Fruit fly (Drosophila melanogaster) whole organism, embryonic: ENCODE measurements around the gene chic.

Source experiments
- Adf1 ChIP-seq: fragments of 200-800 bp; sonication (Bioruptor generic); IDR thresholded peaks from 2 replicates; pipeline ENCODE4 v1.3.6; 2022; ENCODE audit warnings: missing biosample characterization, missing genetic modification characterization
- Awh ChIP-seq: fragments of 200-800 bp; sonication (Bioruptor generic); IDR thresholded peaks from 2 replicates; pipeline ENCODE4, ENCODE4 v1.3.6; 2022; ENCODE audit warnings: missing biosample characterization, missing genetic modification characterization
- BEAF-32 ChIP-seq: fragments of 200-800 bp; sonication (Bioruptor generic); optimal IDR thresholded peaks from 3 replicates; lab custom pipeline; 2017; ENCODE audit warnings: missing biosample characterization, missing genetic modification characterization, mild to moderate bottlenecking, moderate library complexity, missing genetic modification reagents
- Bdp1 ChIP-seq: fragments of 200-800 bp; sonication (Bioruptor generic); optimal IDR thresholded peaks from 3 replicates; lab custom pipeline; 2016; ENCODE audit warnings: missing biosample characterization, missing genetic modification characterization
- C15 ChIP-seq: fragments of 200-800 bp; sonication (Bioruptor generic); IDR thresholded peaks from 3 replicates; pipeline ENCODE4 v1.3.6; 2022; ENCODE audit warnings: missing biosample characterization, missing genetic modification characterization
- CG10147 ChIP-seq: fragments of 200-800 bp; sonication (Bioruptor generic); optimal IDR thresholded peaks from 2 replicates; lab custom pipeline; 2019; ENCODE audit warnings: missing biosample characterization, mild to moderate bottlenecking, missing genetic modification characterization, moderate library complexity
- CG1024 ChIP-seq: fragments of 200-800 bp; sonication (Bioruptor generic); IDR thresholded peaks from 2 replicates; pipeline ENCODE4 v1.3.6; 2022; ENCODE audit warnings: missing biosample characterization, missing genetic modification characterization
- CG10654 ChIP-seq: fragments of 200-800 bp; sonication (Bioruptor generic); optimal IDR thresholded peaks from 2 replicates; lab custom pipeline; 2016; ENCODE audit warnings: missing biosample characterization, missing genetic modification characterization
- CG11695 ChIP-seq: fragments of 200-800 bp; sonication (Bioruptor generic); IDR thresholded peaks from 3 replicates; pipeline ENCODE4 v1.3.6; 2022; ENCODE audit warnings: missing biosample characterization, missing genetic modification characterization
- CG12236 ChIP-seq: fragments of 200-800 bp; sonication (Bioruptor generic); optimal IDR thresholded peaks from 2 replicates; lab custom pipeline; 2016; ENCODE audit warnings: missing biosample characterization, missing genetic modification characterization
- CG13296 ChIP-seq: fragments of 200-800 bp; sonication (Bioruptor generic); optimal IDR thresholded peaks from 3 replicates; lab custom pipeline; 2018; ENCODE audit warnings: missing biosample characterization, mild to moderate bottlenecking, missing genetic modification characterization
- CG15011 ChIP-seq: fragments of 200-800 bp; sonication (Bioruptor generic); optimal IDR thresholded peaks from 3 replicates; lab custom pipeline; 2018; ENCODE audit warnings: missing biosample characterization, mild to moderate bottlenecking, missing genetic modification characterization
- CG17359 ChIP-seq: fragments of 200-800 bp; sonication (Bioruptor generic); optimal IDR thresholded peaks from 3 replicates; lab custom pipeline; 2018; ENCODE audit warnings: missing biosample characterization, mild to moderate bottlenecking, missing genetic modification characterization, moderate library complexity
- CG17568 ChIP-seq: fragments of 200-800 bp; sonication (Bioruptor generic); optimal IDR thresholded peaks from 2 replicates; lab custom pipeline; 2018; ENCODE audit warnings: missing biosample characterization, mild to moderate bottlenecking, missing genetic modification characterization, moderate library complexity
- CG2202 ChIP-seq: fragments of 200-800 bp; sonication (Bioruptor generic); optimal IDR thresholded peaks from 2 replicates; lab custom pipeline; 2018; ENCODE audit warnings: missing biosample characterization, mild to moderate bottlenecking, missing genetic modification characterization
- CG30431 ChIP-seq: fragments of 200-800 bp; sonication (Bioruptor generic); optimal IDR thresholded peaks from 2 replicates; lab custom pipeline; 2017; ENCODE audit warnings: missing biosample characterization, missing genetic modification characterization
- CG32532 ChIP-seq: fragments of 200-800 bp; sonication (Bioruptor generic); IDR thresholded peaks from 2 replicates; pipeline ENCODE4 v1.3.6; 2022; ENCODE audit warnings: missing biosample characterization, missing genetic modification characterization
- CG34376 ChIP-seq: fragments of 200-800 bp; sonication (Bioruptor generic); optimal IDR thresholded peaks from 2 replicates; lab custom pipeline; 2018; ENCODE audit warnings: missing biosample characterization, mild to moderate bottlenecking, missing genetic modification characterization
- CG8281 ChIP-seq: fragments of 200-800 bp; sonication (Bioruptor generic); optimal IDR thresholded peaks from 2 replicates; lab custom pipeline; 2018; ENCODE audit warnings: missing biosample characterization, mild to moderate bottlenecking, missing genetic modification characterization, moderate library complexity
- CG9932 ChIP-seq: fragments of 200-800 bp; sonication (Bioruptor generic); IDR thresholded peaks from 2 replicates; pipeline ENCODE4 v1.3.6; 2022; ENCODE audit warnings: missing biosample characterization, missing genetic modification characterization
- Fer2 ChIP-seq: fragments of 200-800 bp; sonication (Bioruptor generic); optimal IDR thresholded peaks from 2 replicates; lab custom pipeline; 2018; ENCODE audit warnings: missing biosample characterization, mild to moderate bottlenecking, missing genetic modification characterization, moderate library complexity
- H15 ChIP-seq: fragments of 200-800 bp; sonication (Bioruptor generic); IDR thresholded peaks from 3 replicates; pipeline ENCODE4 v1.3.6; 2022; ENCODE audit warnings: missing biosample characterization, missing genetic modification characterization
- HLH3B ChIP-seq: fragments of 200-800 bp; sonication (Bioruptor generic); IDR thresholded peaks from 2 replicates; pipeline ENCODE4 v1.3.6; 2022; ENCODE audit warnings: missing biosample characterization, missing genetic modification characterization
- Hey ChIP-seq: fragments of 200-800 bp; sonication (Bioruptor generic); optimal IDR thresholded peaks from 3 replicates; lab custom pipeline; 2018; ENCODE audit warnings: missing biosample characterization, mild to moderate bottlenecking, missing genetic modification characterization
- Hr51 ChIP-seq, 2 experiments: fragments of 200-800 bp; sonication (Bioruptor generic); optimal IDR thresholded peaks; 2 replicates in 1 of 2; 3 replicates in 1 of 2; lab custom pipeline; 2016 to 2018; ENCODE audit warnings: missing biosample characterization in 2 of 2, missing genetic modification characterization in 2 of 2, mild to moderate bottlenecking in 1 of 2, moderate library complexity in 1 of 2
- MESR4 ChIP-seq: fragments of 200-800 bp; sonication (Bioruptor generic); optimal IDR thresholded peaks from 2 replicates; lab custom pipeline; 2018; ENCODE audit warnings: missing biosample characterization, mild to moderate bottlenecking, missing genetic modification characterization, moderate library complexity
- NfI ChIP-seq: fragments of 200-800 bp; sonication (Bioruptor generic); optimal IDR thresholded peaks from 3 replicates; lab custom pipeline; 2018; ENCODE audit warnings: missing biosample characterization, mild to moderate bottlenecking, missing genetic modification characterization, moderate library complexity
- Pdp1 ChIP-seq, 2 experiments: fragments of 200-800 bp; sonication (Bioruptor generic); optimal IDR thresholded peaks; 3 replicates each; lab custom pipeline; 2016; ENCODE audit warnings: missing biosample characterization in 2 of 2, missing genetic modification characterization in 2 of 2, mild to moderate bottlenecking in 1 of 2, moderate library complexity in 1 of 2
- Ptx1 ChIP-seq: fragments of 200-800 bp; sonication (Bioruptor generic); IDR thresholded peaks from 2 replicates; pipeline ENCODE4 v1.3.6; 2022; ENCODE audit warnings: missing biosample characterization, missing genetic modification characterization
- Sry-β ChIP-seq: fragments of 200-800 bp; sonication (Bioruptor generic); optimal IDR thresholded peaks from 2 replicates; lab custom pipeline; 2018; ENCODE audit warnings: missing biosample characterization, mild to moderate bottlenecking, missing genetic modification characterization, moderate library complexity
- az2 ChIP-seq: fragments of 200-800 bp; sonication (Bioruptor generic); optimal IDR thresholded peaks from 3 replicates; lab custom pipeline; 2016; ENCODE audit warnings: missing biosample characterization, missing genetic modification characterization
- chif ChIP-seq, 2 experiments: fragments of 200-800 bp; sonication (Bioruptor generic); optimal IDR thresholded peaks; 3 replicates each; lab custom pipeline; 2016; ENCODE audit warnings: missing biosample characterization in 2 of 2, missing genetic modification characterization in 2 of 2
- corto ChIP-seq: fragments of 200-800 bp; sonication (Bioruptor generic); optimal IDR thresholded peaks from 2 replicates; lab custom pipeline; 2016; ENCODE audit warnings: missing biosample characterization, mild to moderate bottlenecking, missing genetic modification characterization, moderate library complexity
- dm ChIP-seq: fragments of 200-800 bp; sonication (Bioruptor generic); optimal IDR thresholded peaks from 3 replicates; lab custom pipeline; 2016; ENCODE audit warnings: missing biosample characterization, missing genetic modification characterization
- eve ChIP-seq, 2 experiments: fragments of >200 bp; optimal IDR thresholded peaks; 2 replicates each; lab custom pipeline; 2017; ENCODE audit warnings: missing biosample characterization in 2 of 2, missing genetic modification characterization in 2 of 2
- fd64A ChIP-seq: fragments of 200-800 bp; sonication (Bioruptor generic); optimal IDR thresholded peaks from 3 replicates; lab custom pipeline; 2018; ENCODE audit warnings: missing biosample characterization, mild to moderate bottlenecking, missing genetic modification characterization
- grau ChIP-seq: fragments of 200-800 bp; optimal IDR thresholded peaks from 3 replicates; lab custom pipeline; 2019; ENCODE audit warnings: missing biosample characterization, mild to moderate bottlenecking, missing genetic modification characterization, moderate library complexity
- gsb ChIP-seq: fragments of 200-800 bp; sonication (Bioruptor generic); IDR thresholded peaks from 2 replicates; pipeline ENCODE4 v1.3.6; 2022; ENCODE audit warnings: missing biosample characterization, missing genetic modification characterization
- jing ChIP-seq: fragments of 200-800 bp; sonication (Bioruptor generic); optimal IDR thresholded peaks from 2 replicates; lab custom pipeline; 2018; ENCODE audit warnings: missing biosample characterization, mild to moderate bottlenecking, missing genetic modification characterization
- jumu ChIP-seq: fragments of 200-800 bp; sonication (Bioruptor generic); optimal IDR thresholded peaks from 3 replicates; lab custom pipeline; 2016; ENCODE audit warnings: missing biosample characterization, missing genetic modification characterization
- ken ChIP-seq: fragments of 200-800 bp; sonication (Bioruptor generic); IDR thresholded peaks from 3 replicates; pipeline ENCODE4 v1.3.6; 2022; ENCODE audit warnings: missing biosample characterization, missing genetic modification characterization
- nerfin-2 ChIP-seq: fragments of 200-800 bp; sonication (Bioruptor generic); IDR thresholded peaks from 2 replicates; pipeline ENCODE4 v1.3.6; 2022; ENCODE audit warnings: missing biosample characterization, missing genetic modification characterization; ENCODE audit not compliant: partially characterized antibody
- sc ChIP-seq, 3 experiments: fragments of >200 bp in 2 of 3; fragments of 200-800 bp in 1 of 3; sonication (Bioruptor generic) in 1 of 3; optimal IDR thresholded peaks; 2 replicates in 2 of 3; 3 replicates in 1 of 3; lab custom pipeline; 2017; ENCODE audit warnings: mild to moderate bottlenecking in 1 of 3, missing biosample characterization in 1 of 3, missing genetic modification characterization in 1 of 3, missing genetic modification reagents in 1 of 3
- sim ChIP-seq: fragments of 200-800 bp; sonication (Bioruptor generic); IDR thresholded peaks from 2 replicates; pipeline ENCODE4 v1.3.6; 2022; ENCODE audit warnings: missing biosample characterization, missing genetic modification characterization
- tio ChIP-seq: fragments of 200-800 bp; sonication (Bioruptor generic); optimal IDR thresholded peaks from 2 replicates; lab custom pipeline; 2017; ENCODE audit warnings: missing biosample characterization, missing genetic modification characterization, inconsistent platforms
- ttk ChIP-seq: fragments of 200-800 bp; sonication (Bioruptor generic); IDR thresholded peaks from 2 replicates; pipeline ENCODE4 v2.1.2; 2022; ENCODE audit warnings: missing biosample characterization, missing genetic modification characterization
- vfl ChIP-seq: fragments of 200-800 bp; sonication (Bioruptor generic); optimal IDR thresholded peaks from 2 replicates; lab custom pipeline; 2016; ENCODE audit warnings: missing biosample characterization, missing genetic modification characterization
- vnd ChIP-seq: fragments of 200-800 bp; sonication (Bioruptor generic); IDR thresholded peaks from 3 replicates; pipeline ENCODE4 v1.3.6; 2022; ENCODE audit warnings: missing biosample characterization, missing genetic modification characterization; ENCODE audit not compliant: partially characterized antibody
- wek ChIP-seq: fragments of 200-800 bp; sonication (Bioruptor generic); optimal IDR thresholded peaks from 3 replicates; lab custom pipeline; 2018; ENCODE audit warnings: missing biosample characterization, mild to moderate bottlenecking, missing genetic modification characterization, moderate library complexity

The chic gene

DNA sequence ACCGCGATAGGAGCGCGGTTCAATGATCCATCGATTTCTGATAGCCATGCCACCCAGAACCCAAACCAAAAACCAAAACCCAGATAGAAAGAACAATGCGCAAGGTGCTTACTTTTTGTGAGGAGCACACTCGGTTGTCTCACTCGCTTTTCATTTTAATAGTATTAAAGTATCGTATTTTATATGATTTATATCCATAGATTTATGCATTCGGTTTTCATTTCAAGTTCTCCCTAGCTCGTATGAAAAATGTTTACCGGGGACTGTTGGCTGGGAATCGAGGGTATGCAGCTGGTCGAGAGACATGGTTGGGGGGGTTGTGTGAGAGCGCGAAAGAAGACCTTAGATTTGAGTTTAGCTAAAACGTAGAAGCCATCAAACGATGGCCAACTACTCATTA lies 8.8 kb downstream of the chic start (continued):
- no peak for TF ChIP-seq sc (optimal IDR thresholded peaks at IDR 0.05; lab: Kevin White, UChicago)
- TF ChIP-seq sc (GFP tag; optimal IDR thresholded peaks at IDR 0.05; lab: Kevin White, UChicago) = no peak
- peak; percentile 78 for TF ChIP-seq Ptx1 (GFP tag; lab: Robert Waterston, UW)
- no peak for TF ChIP-seq tio (GFP tag; lab: Kevin White, UChicago)
- peak; percentile 24 for TF ChIP-seq CG17359 (tag; lab: Kevin White, UChicago)
- TF ChIP-seq wek (GFP tag; lab: Kevin White, UChicago) = no peak
- no peak for TF ChIP-seq Adf1
- TF ChIP-seq CG10654 (GFP tag; lab: Kevin White, UChicago) = no peak
- no peak for TF ChIP-seq C15 (GFP tag; lab: Robert Waterston, UW)
- TF ChIP-seq NfI = peak; percentile 47
- TF ChIP-seq vnd (GFP tag; lab: Robert Waterston, UW) = no peak
- TF ChIP-seq H15 = peak; percentile 36; the same call in 1 of the 3 replicates
- no peak for TF ChIP-seq CG12236 (GFP tag; lab: Kevin White, UChicago)
- TF ChIP-seq ttk (GFP tag; lab: Robert Waterston, UW) = peak; percentile 39; the same call in 1 of the 2 replicates
- TF ChIP-seq Hey (tag; lab: Kevin White, UChicago) = no peak
- no peak for TF ChIP-seq Awh
- TF ChIP-seq nerfin-2 (GFP tag; lab: Robert Waterston, UW) = no peak
- peak; percentile 53 for TF ChIP-seq grau (tag; lab: Kevin White, UChicago)
- TF ChIP-seq CG34376 (GFP tag; lab: Kevin White, UChicago) = no peak
- 0 out of 2 replicates have a peak, but pooled peaks have one; percentile 36 for TF ChIP-seq CG1024 (GFP tag; lab: Robert Waterston, UW)
- TF ChIP-seq Sry-β = no peak
- TF ChIP-seq fd64A (GFP tag; lab: Kevin White, UChicago) = no peak
- TF ChIP-seq sim (GFP tag; lab: Robert Waterston, UW) = no peak; the same call in 1 of the 2 replicates
- peak; percentile 63; the same call in 1 of the 3 replicates for TF ChIP-seq ken (GFP tag; lab: Robert Waterston, UW)
- TF ChIP-seq az2 (GFP tag; lab: Kevin White, UChicago) = peak; percentile 16
- TF ChIP-seq Fer2 (tag; lab: Kevin White, UChicago) = no peak
- TF ChIP-seq CG30431 (GFP tag; lab: Kevin White, UChicago) = no peak
- TF ChIP-seq CG8281 (tag; lab: Kevin White, UChicago) = no peak
- TF ChIP-seq chif (GFP tag; optimal IDR thresholded peaks at IDR 0.05; lab: Kevin White, UChicago) = peak in 1 of 2 experiments; percentile 40
- TF ChIP-seq Pdp1 (GFP tag; optimal IDR thresholded peaks at IDR 0.05; lab: Kevin White, UChicago) = peak in 1 of 2 experiments; percentile 8
- TF ChIP-seq dm = no peak
- no peak for TF ChIP-seq CG10147 (GFP tag; lab: Kevin White, UChicago)
- no peak for TF ChIP-seq CG13296 (GFP tag; lab: Kevin White, UChicago)
- no peak for TF ChIP-seq jumu
- no peak for TF ChIP-seq MESR4 (GFP tag; lab: Kevin White, UChicago)
- no peak for TF ChIP-seq eve (GFP tag; optimal IDR thresholded peaks at IDR 0.05; lab: Kevin White, UChicago)
- no peak for TF ChIP-seq CG2202 (tag; lab: Kevin White, UChicago)
- no peak for TF ChIP-seq jing (GFP tag; lab: Kevin White, UChicago)
- peak; percentile 51; the same call in 1 of the 2 replicates for TF ChIP-seq CG32532 (GFP tag; lab: Robert Waterston, UW)
- TF ChIP-seq CG11695 (GFP tag; lab: Robert Waterston, UW) = peak; percentile 40; the same call in 2 of the 3 replicates
- TF ChIP-seq Bdp1 (GFP tag; lab: Kevin White, UChicago) = no peak
- TF ChIP-seq gsb (GFP tag; lab: Robert Waterston, UW) = no peak
- TF ChIP-seq vfl (GFP tag; lab: Kevin White, UChicago) = no peak
- TF ChIP-seq CG17568 (GFP tag; lab: Kevin White, UChicago) = no peak
- peak; percentile 7 to 54 for TF ChIP-seq Hr51 (GFP tag; optimal IDR thresholded peaks at IDR 0.05; lab: Kevin White, UChicago)
- TF ChIP-seq CG15011 (GFP tag; lab: Kevin White, UChicago) = no peak
- peak; percentile 26; the same call in 1 of the 2 replicates for TF ChIP-seq HLH3B
- no peak for TF ChIP-seq BEAF-32
- TF ChIP-seq corto (GFP tag; lab: Kevin White, UChicago) = no peak
- peak; percentile 57 for TF ChIP-seq CG9932 (GFP tag; lab: Robert Waterston, UW)
